Fruit fly (Drosophila melanogaster) whole organism, embryonic: ENCODE data around the gene CG10512.

Experiments
- CG12236 ChIP-seq: fragments of 200-800 bp; sonication (Bioruptor generic); optimal IDR thresholded peaks from 2 replicates; lab custom pipeline; 2016; ENCODE audit warnings: missing biosample characterization, missing genetic modification characterization
- CG12391 ChIP-seq: fragments of 200-800 bp; sonication (Bioruptor generic); optimal IDR thresholded peaks from 3 replicates; lab custom pipeline; 2018; ENCODE audit warnings: missing biosample characterization, mild to moderate bottlenecking, missing genetic modification characterization, moderate library complexity
- Lpt ChIP-seq: fragments of >200 bp; optimal IDR thresholded peaks from 2 replicates; lab custom pipeline; 2018; ENCODE audit warnings: missing biosample characterization, missing genetic modification characterization
- chinmo ChIP-seq: fragments of 200-800 bp; sonication (Bioruptor generic); IDR thresholded peaks from 4 replicates; pipeline ENCODE4 v1.3.6; 2022; ENCODE audit warnings: missing biosample characterization, missing genetic modification characterization; ENCODE audit not compliant: partially characterized antibody
- kay ChIP-seq: fragments of 200-800 bp; sonication (Bioruptor generic); optimal IDR thresholded peaks from 2 replicates; lab custom pipeline; 2016; ENCODE audit warnings: missing biosample characterization, missing genetic modification characterization
- psq ChIP-seq: fragments of 200-800 bp; sonication (Bioruptor generic); optimal IDR thresholded peaks from 2 replicates; lab custom pipeline; 2017; ENCODE audit warnings: missing biosample characterization, missing genetic modification characterization

dm6 chr3L:21202029-21202776, 517 bp upstream of the CG10512 start:
- no peak for TF ChIP-seq chinmo
- TF ChIP-seq CG12236 (GFP tag; lab: Kevin White, UChicago): no peak
- no peak for TF ChIP-seq CG12391 (tag; lab: Kevin White, UChicago)
- TF ChIP-seq psq (GFP tag; lab: Kevin White, UChicago): no peak
- TF ChIP-seq Lpt (GFP tag; lab: Kevin White, UChicago): no peak
- no peak for TF ChIP-seq kay (GFP tag; lab: Kevin White, UChicago)
